Worm (Caenorhabditis elegans) whole organism, L4/young adult: Measurements from ENCODE around the gene T16G12.12.

ENCODE experiments used
- W03F9.2 ChIP-seq: fragments of 150-350 bp; optimal IDR thresholded peaks from 2 replicates; lab custom pipeline; 2014; ENCODE audit warnings: missing biosample characterization, missing genetic modification characterization
- him-1 ChIP-seq: sonication (generic microtip); optimal IDR thresholded peaks from 2 replicates; lab custom pipeline; 2016; ENCODE audit warnings: missing genotype, missing genetic modification reagents, missing genetic modification characterization, missing compliant biosample characterization

- TF ChIP-seq W03F9.2 (tag; lab: Kevin White, UChicago): no peak
- no peak for TF ChIP-seq him-1 (tag; lab: Kevin White, UChicago)
These were observed 13.4 kb upstream of the T16G12.12 start, which contains the start of gene T16G12.7 for ce11 chrIII:10040013-10040412.
